Worm (Caenorhabditis elegans): ENCODE measurements around the gene dcn-1.

ce11 chrIII:4330984-4331383, 17.3 kb downstream of the dcn-1 start, which contains the start of gene gly-6:
- TF ChIP-seq F55B11.4 (tag; optimal IDR thresholded peaks at IDR 0.05; ENCODE audit: borderline replicate concordance, insufficient read depth) (no peak), nfya-1 (tag; optimal IDR thresholded peaks at IDR 0.05; ENCODE audit: borderline replicate concordance, insufficient read depth) (no peak), C06A6.2 (GFP tag; conservative IDR thresholded peaks at IDR 0.05) (no peak), lir-1 (GFP tag; conservative IDR thresholded peaks at IDR 0.05) (no peak), dox-1 (GFP tag; IDR thresholded peaks at IDR 0.05) (no peak), snpc-4 (GFP tag; optimal IDR thresholded peaks at IDR 0.05) (no peak), snpc-4 (tag; optimal IDR thresholded peaks at IDR 0.05) (no peak), madf-6 (GFP tag; IDR thresholded peaks at IDR 0.05) (no peak), mxl-1 (tag; optimal IDR thresholded peaks at IDR 0.05) (no peak), pbrm-1 (GFP tag; IDR thresholded peaks at IDR 0.05) (no peak), akir-1 (GFP tag; optimal IDR thresholded peaks at IDR 0.05) (no peak), F22D6.2 (tag; optimal IDR thresholded peaks at IDR 0.05) (no peak)
